Worm (Caenorhabditis elegans) whole organism, L1 larva: Measurements from ENCODE around the gene nas-20.
A peak's percentile ranks its signal among the peaks of the same experiment; 100 is the strongest.

Experiments
- Y116A8C.19 ChIP-seq: sonication (generic microtip); optimal IDR thresholded peaks from 2 replicates; lab custom pipeline; 2016; ENCODE audit warnings: missing compliant biosample characterization, missing genetic modification characterization, borderline replicate concordance
- aly-2 ChIP-seq: fragments of 150-350 bp; optimal IDR thresholded peaks from 2 replicates; lab custom pipeline; 2014; ENCODE audit warnings: missing biosample characterization, missing genetic modification characterization
- ceh-82 ChIP-seq, 3 experiments: fragments of 150-350 bp in 1 of 3; sonication (generic microtip) in 2 of 3; optimal IDR thresholded peaks; 2 replicates each; lab custom pipeline; 2014 to 2017; ENCODE audit warnings: missing biosample characterization in 3 of 3, missing genetic modification characterization in 3 of 3
- ceh-88 ChIP-seq: fragments of 200-800 bp; sonication (Bioruptor generic); IDR thresholded peaks from 2 replicates; pipeline ENCODE4 v1.3.6; 2022; ENCODE audit warnings: missing genetic modification characterization, missing compliant biosample characterization
- ces-1 ChIP-seq: fragments of 150-350 bp; optimal IDR thresholded peaks from 2 replicates; lab custom pipeline; 2014; ENCODE audit warnings: missing biosample characterization, missing genetic modification reagents, missing genetic modification characterization
- dsc-1 ChIP-seq: sonication (generic microtip); optimal IDR thresholded peaks from 2 replicates; lab custom pipeline; 2016; ENCODE audit warnings: mild to moderate bottlenecking, missing genetic modification characterization, missing compliant biosample characterization
- efl-3 ChIP-seq: fragments of 200-800 bp; sonication (Bioruptor generic); optimal IDR thresholded peaks from 2 replicates; lab custom pipeline; 2018; ENCODE audit warnings: mild to moderate bottlenecking, missing genetic modification characterization, missing compliant biosample characterization
- egl-13 ChIP-seq: sonication (generic microtip); optimal IDR thresholded peaks from 2 replicates; lab custom pipeline; 2016; ENCODE audit warnings: missing genotype, missing genetic modification reagents, missing genetic modification characterization, missing compliant biosample characterization
- egl-27 ChIP-seq, 2 experiments: fragments of 150-350 bp in 1 of 2; sonication (generic microtip); optimal IDR thresholded peaks; 3 replicates each; lab custom pipeline; 2017 to 2018; ENCODE audit warnings: missing biosample characterization in 2 of 2, missing genetic modification characterization in 2 of 2, missing genetic modification reagents in 2 of 2
- elt-2 ChIP-seq: sonication (generic microtip); optimal IDR thresholded peaks from 2 replicates; lab custom pipeline; 2016; ENCODE audit warnings: missing genetic modification characterization, mild to moderate bottlenecking, inconsistent platforms, missing compliant biosample characterization, missing genetic modification reagents
- elt-3 ChIP-seq, 6 experiments: fragments of 150-350 bp in 1 of 6; sonication (generic microtip); optimal IDR thresholded peaks; 2 replicates each; lab custom pipeline; 2017 to 2018; ENCODE audit warnings: missing biosample characterization in 6 of 6, missing genetic modification characterization in 6 of 6, inconsistent platforms in 1 of 6
- fkh-4 ChIP-seq: sonication (generic microtip); optimal IDR thresholded peaks from 2 replicates; lab custom pipeline; 2016; ENCODE audit warnings: missing compliant biosample characterization, missing genetic modification characterization, borderline replicate concordance
- fos-1 ChIP-seq: fragments of 150-350 bp; optimal IDR thresholded peaks from 2 replicates; lab custom pipeline; 2014; ENCODE audit warnings: missing biosample characterization, missing genetic modification characterization
- grh-1 ChIP-seq: fragments of 200-800 bp; sonication (Bioruptor generic); IDR thresholded peaks from 2 replicates; pipeline ENCODE4 v1.3.6; 2022; ENCODE audit warnings: missing genetic modification reagents, missing genetic modification characterization, missing compliant biosample characterization
- hpl-2 ChIP-seq: fragments of 150-350 bp; optimal IDR thresholded peaks from 2 replicates; lab custom pipeline; 2014; ENCODE audit warnings: missing biosample characterization, missing genetic modification reagents, missing genetic modification characterization
- irx-1 ChIP-seq: sonication (generic microtip); optimal IDR thresholded peaks from 2 replicates; lab custom pipeline; 2016; ENCODE audit warnings: missing genetic modification characterization, missing compliant biosample characterization
- lin-13 ChIP-seq: fragments of 150-350 bp; optimal IDR thresholded peaks from 2 replicates; lab custom pipeline; 2014; ENCODE audit warnings: missing biosample characterization, missing genetic modification reagents, missing genetic modification characterization
- lin-14 ChIP-seq: fragments of 200-800 bp; sonication (Bioruptor generic); optimal IDR thresholded peaks from 2 replicates; lab custom pipeline; 2018; ENCODE audit warnings: mild to moderate bottlenecking, missing genetic modification characterization, moderate library complexity, missing compliant biosample characterization
- lin-15B ChIP-seq: fragments of 150-350 bp; sonication (generic microtip); optimal IDR thresholded peaks from 3 replicates; lab custom pipeline; 2014; ENCODE audit warnings: missing biosample characterization, missing genetic modification characterization
- lin-35 ChIP-seq, 2 experiments: fragments of 150-350 bp; optimal IDR thresholded peaks; 2 replicates each; lab custom pipeline; 2014; ENCODE audit warnings: missing biosample characterization in 2 of 2, missing genetic modification characterization in 2 of 2, missing genetic modification reagents in 2 of 2
- mdl-1 ChIP-seq, 2 experiments: fragments of 150-350 bp; optimal IDR thresholded peaks; 2 replicates each; lab custom pipeline; 2014 to 2017; ENCODE audit warnings: missing biosample characterization in 2 of 2, missing genetic modification characterization in 2 of 2, inconsistent platforms in 1 of 2
- nhr-12 ChIP-seq: sonication (generic microtip); optimal IDR thresholded peaks from 2 replicates; lab custom pipeline; 2017; ENCODE audit warnings: missing biosample characterization, missing genetic modification characterization
- nhr-19 ChIP-seq: fragments of 200-800 bp; sonication (Bioruptor generic); conservative IDR thresholded peaks from 2 replicates; pipeline ENCODE4 v1.3.6; 2022; ENCODE audit warnings: missing genetic modification characterization, missing compliant biosample characterization
- nhr-20 ChIP-seq: sonication (generic microtip); optimal IDR thresholded peaks from 2 replicates; lab custom pipeline; 2016; ENCODE audit warnings: mild to moderate bottlenecking, missing genetic modification characterization, missing compliant biosample characterization
- nhr-237 ChIP-seq: fragments of 150-350 bp; optimal IDR thresholded peaks from 2 replicates; lab custom pipeline; 2014; ENCODE audit warnings: missing biosample characterization, missing genetic modification characterization
- nhr-28 ChIP-seq: fragments of 150-350 bp; optimal IDR thresholded peaks from 2 replicates; lab custom pipeline; 2014; ENCODE audit warnings: missing biosample characterization, missing genetic modification characterization
- nhr-47 ChIP-seq: sonication (generic microtip); optimal IDR thresholded peaks from 2 replicates; lab custom pipeline; 2016; ENCODE audit warnings: mild to moderate bottlenecking, missing genetic modification characterization, moderate library complexity, missing compliant biosample characterization
- nhr-77 ChIP-seq: fragments of 150-350 bp; optimal IDR thresholded peaks from 2 replicates; lab custom pipeline; 2014; ENCODE audit warnings: missing biosample characterization, missing genetic modification characterization
- nhr-84 ChIP-seq: sonication (generic microtip); optimal IDR thresholded peaks from 2 replicates; lab custom pipeline; 2017; ENCODE audit warnings: missing biosample characterization, missing genetic modification characterization
- nhr-85 ChIP-seq: sonication (generic microtip); peaks from one replicate; lab custom pipeline; 2016; ENCODE audit warnings: missing genetic modification characterization, inconsistent platforms, missing compliant biosample characterization
- pag-3 ChIP-seq: sonication (generic microtip); optimal IDR thresholded peaks from 2 replicates; lab custom pipeline; 2017; ENCODE audit warnings: missing genetic modification characterization, mild to moderate bottlenecking, missing compliant biosample characterization, antibody characterized with exemption, borderline replicate concordance; ENCODE audit not compliant: insufficient read depth
- pax-3 ChIP-seq: fragments of 200-800 bp; sonication (Bioruptor generic); optimal IDR thresholded peaks from 2 replicates; lab custom pipeline; 2018; ENCODE audit warnings: mild to moderate bottlenecking, missing genetic modification characterization, moderate library complexity, missing compliant biosample characterization
- rnt-1 ChIP-seq: sonication (generic microtip); optimal IDR thresholded peaks from 2 replicates; lab custom pipeline; 2016; ENCODE audit warnings: mild to moderate bottlenecking, missing genetic modification characterization, moderate library complexity, missing compliant biosample characterization
- skn-1 ChIP-seq: fragments of 150-350 bp; optimal IDR thresholded peaks from 2 replicates; lab custom pipeline; 2014; ENCODE audit warnings: missing biosample characterization, missing genetic modification characterization
- snu-23 ChIP-seq: sonication (generic microtip); optimal IDR thresholded peaks from 2 replicates; lab custom pipeline; 2016; ENCODE audit warnings: missing genetic modification characterization, missing compliant biosample characterization
- sox-4 ChIP-seq: sonication (generic microtip); optimal IDR thresholded peaks from 2 replicates; lab custom pipeline; 2016; ENCODE audit warnings: missing genetic modification characterization, missing compliant biosample characterization
- sptf-1 ChIP-seq: fragments of 150-350 bp; optimal IDR thresholded peaks from 2 replicates; lab custom pipeline; 2014; ENCODE audit warnings: missing biosample characterization, missing genetic modification characterization
- sup-37 ChIP-seq: fragments of 200-800 bp; sonication (Bioruptor generic); optimal IDR thresholded peaks from 2 replicates; lab custom pipeline; 2018; ENCODE audit warnings: mild to moderate bottlenecking, missing genetic modification characterization, missing compliant biosample characterization
- tbx-2 ChIP-seq: sonication (generic microtip); optimal IDR thresholded peaks from 2 replicates; lab custom pipeline; 2016; ENCODE audit warnings: missing genetic modification characterization, missing compliant biosample characterization
- unc-130 ChIP-seq: fragments of 150-350 bp; optimal IDR thresholded peaks from 2 replicates; lab custom pipeline; 2017; ENCODE audit warnings: missing biosample characterization, missing genetic modification characterization, inconsistent platforms
- unc-62 ChIP-seq: fragments of 150-350 bp; optimal IDR thresholded peaks from 2 replicates; lab custom pipeline; 2014; ENCODE audit warnings: missing biosample characterization, missing genetic modification reagents, missing genetic modification characterization
- unc-98 ChIP-seq: fragments of 200-800 bp; sonication (Bioruptor generic); IDR thresholded peaks from 2 replicates; pipeline ENCODE4 v1.3.6; 2022; ENCODE audit warnings: missing genetic modification characterization, missing compliant biosample characterization
- zag-1 ChIP-seq: fragments of 150-350 bp; optimal IDR thresholded peaks from 2 replicates; lab custom pipeline; 2014; ENCODE audit warnings: missing biosample characterization, missing genetic modification characterization

Gene nas-20

ce11 chrV:11521448-11521847, 49.3 kb upstream of the nas-20 start, which contains the start of gene pafo-1 (continued):
- TF ChIP-seq sup-37 (GFP tag; lab: Kevin White, UChicago) (peak; percentile 79), elt-2 (peak; percentile 75), fos-1 (peak; percentile 84), egl-27 (tag; optimal IDR thresholded peaks at IDR 0.05; lab: Kevin White, UChicago) (peak in 1 of 2 experiments; percentile 43), nhr-77 (peak; percentile 60), egl-13 (tag; lab: Kevin White, UChicago) (peak; percentile 77), rnt-1 (tag; lab: Kevin White, UChicago) (peak; percentile 95), aly-2 (tag; lab: Kevin White, UChicago) (peak; percentile 87), nhr-19 (GFP tag; lab: Robert Waterston, UW) (peak; percentile 92), pag-3 (tag; lab: Kevin White, UChicago) (peak; percentile 13), unc-62 (GFP tag; lab: Kevin White, UChicago) (no peak), nhr-84 (tag; lab: Kevin White, UChicago) (no peak), fkh-4 (tag; lab: Kevin White, UChicago) (peak; percentile 28), sox-4 (tag; lab: Kevin White, UChicago) (peak; percentile 81), nhr-47 (tag; lab: Kevin White, UChicago) (peak; percentile 95), lin-35 (GFP tag; optimal IDR thresholded peaks at IDR 0.05; lab: Kevin White, UChicago) (peak; percentile 99), lin-15B (tag; lab: Kevin White, UChicago) (peak; percentile 79), pax-3 (tag; lab: Kevin White, UChicago) (peak; percentile 62), mdl-1 (tag; optimal IDR thresholded peaks at IDR 0.05; lab: Kevin White, UChicago) (peak in 1 of 2 experiments; percentile 78), sptf-1 (tag; lab: Kevin White, UChicago) (no peak), nhr-28 (tag; lab: Kevin White, UChicago) (no peak), nhr-20 (tag; lab: Kevin White, UChicago) (peak; percentile 92), elt-3 (tag; optimal IDR thresholded peaks at IDR 0.05; lab: Kevin White, UChicago) (peak in 2 of 6 experiments; percentile 79 to 80), lin-14 (peak; percentile 84), zag-1 (tag; lab: Kevin White, UChicago) (no peak), ces-1 (GFP tag; lab: Kevin White, UChicago) (no peak), dsc-1 (peak; percentile 94), unc-98 (no peak), skn-1 (peak; percentile 92), tbx-2 (tag; lab: Kevin White, UChicago) (peak; percentile 92), hpl-2 (GFP tag; lab: Kevin White, UChicago) (no peak), grh-1 (GFP tag; lab: Robert Waterston, UW) (peak; percentile 93), ceh-88 (peak; percentile 20; the same call in 1 of the 2 replicates), nhr-237 (tag; lab: Kevin White, UChicago) (peak; percentile 35), nhr-12 (no peak), ceh-82 (tag; optimal IDR thresholded peaks at IDR 0.05; lab: Kevin White, UChicago) (peak; percentile 80 to 93 (median 92)), Y116A8C.19 (no peak), irx-1 (tag; lab: Kevin White, UChicago) (peak; percentile 85), lin-13 (GFP tag; lab: Kevin White, UChicago) (peak; percentile 87), efl-3 (GFP tag; lab: Kevin White, UChicago) (peak; percentile 47)

- TF ChIP-seq snu-23 (GFP tag; lab: Kevin White, UChicago) (no peak), unc-98 (no peak), ces-1 (GFP tag; lab: Kevin White, UChicago) (no peak), unc-130 (tag; lab: Kevin White, UChicago) (no peak), nhr-85 (tag; lab: Kevin White, UChicago) (no peak)
Observed at ce11 chrV:11520215-11520614, 48.1 kb upstream of the nas-20 start, which contains the start of the genes C55A6.11 and C55A6.7. TSS of gene C55A6.11 (plus strand) at chrV:11520515. TSS of gene C55A6.7 (minus strand) at chrV:11520530.
